Fruit fly (Drosophila melanogaster): ENCODE data around the gene Six4.

Six4 gene

dm6 chr3L:20771891-20772646, 20.5 kb downstream of the Six4 start (continued):
- TF ChIP-seq Fer3 (tag; optimal IDR thresholded peaks at IDR 0.05) (peak; percentile 84), Tbp (GFP tag; optimal IDR thresholded peaks at IDR 0.05) (no peak), D19B (GFP tag; optimal IDR thresholded peaks at IDR 0.05) (peak; percentile 50), Gsc (GFP tag; IDR thresholded peaks at IDR 0.05) (no peak), Ravus (GFP tag; IDR thresholded peaks at IDR 0.05) (peak; percentile 42; the same call in 1 of the 2 replicates), CG4820 (GFP tag; optimal IDR thresholded peaks at IDR 0.05) (peak; percentile 71), CG13296 (GFP tag; optimal IDR thresholded peaks at IDR 0.05) (peak; percentile 60), CG1602 (GFP tag; optimal IDR thresholded peaks at IDR 0.05) (peak; percentile 73), HHEX (GFP tag; optimal IDR thresholded peaks at IDR 0.05) (peak; percentile 81), slp2 (GFP tag; optimal IDR thresholded peaks at IDR 0.05) (peak; percentile 67), NfI (GFP tag; optimal IDR thresholded peaks at IDR 0.05) (peak; percentile 76), CG13424 (tag; optimal IDR thresholded peaks at IDR 0.05) (peak; percentile 60), Blimp-1 (GFP tag; optimal IDR thresholded peaks at IDR 0.05) (peak; percentile 80), BtbVII (GFP tag; optimal IDR thresholded peaks at IDR 0.05) (peak; percentile 69), Hsf (GFP tag; optimal IDR thresholded peaks at IDR 0.05) (peak; percentile 81), CTCF (GFP tag; optimal IDR thresholded peaks at IDR 0.05) (peak; percentile 14), ham (GFP tag; IDR thresholded peaks at IDR 0.05) (no peak), gro (GFP tag; optimal IDR thresholded peaks at IDR 0.05) (peak; percentile 69), H15 (GFP tag; IDR thresholded peaks at IDR 0.05) (peak; percentile 69), Dll (GFP tag; IDR thresholded peaks at IDR 0.05; ENCODE audit: partially characterized antibody) (no peak), sug (tag; optimal IDR thresholded peaks at IDR 0.05) (no peak), CG2116 (GFP tag; optimal IDR thresholded peaks at IDR 0.05) (peak; percentile 72), CG2199 (GFP tag; IDR thresholded peaks at IDR 0.05) (peak; percentile 81; the same call in 1 of the 3 replicates), CG14710 (tag; optimal IDR thresholded peaks at IDR 0.05) (peak; percentile 73), gcm2 (GFP tag; optimal IDR thresholded peaks at IDR 0.05) (peak; percentile 70), dati (GFP tag; IDR thresholded peaks at IDR 0.05) (peak; percentile 61), CG11085 (GFP tag; IDR thresholded peaks at IDR 0.05) (peak; percentile 64; the same call in 1 of the 2 replicates), BEAF-32 (GFP tag; optimal IDR thresholded peaks at IDR 0.05) (no peak), trh (GFP tag; optimal IDR thresholded peaks at IDR 0.05) (peak; percentile 16), CG7963 (GFP tag; IDR thresholded peaks at IDR 0.05; ENCODE audit: partially characterized antibody) (no peak), CG7556 (GFP tag; optimal IDR thresholded peaks at IDR 0.05) (peak; percentile 82), CG4404 (GFP tag; IDR thresholded peaks at IDR 0.05) (no peak), Lhr (GFP tag; optimal IDR thresholded peaks at IDR 0.05) (peak; percentile 47), CG1529 (GFP tag; optimal IDR thresholded peaks at IDR 0.05) (peak; percentile 56), Poxn (GFP tag; IDR thresholded peaks at IDR 0.05) (no peak), D19A (tag; optimal IDR thresholded peaks at IDR 0.05) (peak; percentile 73), kah (GFP tag; optimal IDR thresholded peaks at IDR 0.05) (peak; percentile 19), pros (GFP tag; optimal IDR thresholded peaks at IDR 0.05) (no peak), CG7839 (tag; optimal IDR thresholded peaks at IDR 0.05) (peak; percentile 81), pum (GFP tag; optimal IDR thresholded peaks at IDR 0.05) (peak; percentile 51), twi (tag; optimal IDR thresholded peaks at IDR 0.05) (peak; percentile 38), Rfx (GFP tag; IDR thresholded peaks at IDR 0.05) (peak; percentile 87), CG9215 (GFP tag; IDR thresholded peaks at IDR 0.05) (peak; percentile 59), gcm (GFP tag; optimal IDR thresholded peaks at IDR 0.05) (peak; percentile 67), Rx (GFP tag; IDR thresholded peaks at IDR 0.05) (peak; percentile 67; the same call in 1 of the 2 replicates), CG14667 (GFP tag; IDR thresholded peaks at IDR 0.05) (no peak), CG9797 (GFP tag; optimal IDR thresholded peaks at IDR 0.05) (no peak), Lpt (GFP tag; optimal IDR thresholded peaks at IDR 0.05) (no peak), exex (tag; optimal IDR thresholded peaks at IDR 0.05) (peak; percentile 3), NC2β (GFP tag; optimal IDR thresholded peaks at IDR 0.05) (peak; percentile 47)

Data from whole organism, embryonic.